In the genomic region with DNA sequence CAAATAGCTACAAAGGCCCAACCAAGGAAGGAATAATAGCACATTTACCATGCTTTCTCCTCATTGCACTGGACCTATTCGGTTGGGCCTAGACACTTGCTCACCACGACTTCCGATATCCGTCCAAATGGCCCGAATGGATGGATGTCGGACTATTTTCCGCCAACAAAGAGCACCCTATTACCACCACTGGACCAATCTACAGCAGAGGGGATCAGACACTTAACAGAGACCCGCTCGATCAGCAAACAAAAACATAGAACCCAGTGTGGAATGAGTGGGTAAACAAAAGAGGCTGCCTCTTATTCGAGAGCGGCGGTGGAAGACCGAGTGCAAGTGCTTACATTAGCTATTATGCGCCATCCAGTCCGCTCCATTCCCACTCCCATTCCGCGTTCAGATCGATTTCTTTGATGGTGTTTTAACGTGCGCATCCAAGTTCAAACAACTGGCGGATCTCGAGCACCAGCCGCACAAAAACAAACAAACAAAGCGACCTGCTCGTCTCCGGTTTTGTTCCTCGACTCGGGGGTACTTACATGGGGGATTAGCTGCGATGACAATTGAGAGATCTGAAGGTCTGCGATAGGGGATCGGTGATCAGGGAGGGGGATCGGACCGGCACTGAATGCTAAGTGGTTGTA, we compare ENCODE assay signal across 1 fruit fly cellular context.
TF ChIP-seq lines count a peak whose summit lies in the region.

No protein-coding gene starts in this region.

TF ChIP-seq in whole organism, embryonic, 481 proteins besides CTCF, POLR2A, EP300 and RAD21 (continued from another document and continues in another):
- TF ChIP-seq Mes4 (GFP tag; optimal IDR thresholded peaks at IDR 0.05; lab: Kevin White, UChicago): no peak
- TF ChIP-seq CG7745 (tag; optimal IDR thresholded peaks at IDR 0.05; lab: Kevin White, UChicago): no peak
- no peak for TF ChIP-seq Lim3 (GFP tag; IDR thresholded peaks at IDR 0.05; lab: Robert Waterston, UW)
- no peak for TF ChIP-seq D (optimal IDR thresholded peaks at IDR 0.05; lab: Kevin White, UChicago)
- peak; percentile 8 for TF ChIP-seq D (GFP tag; optimal IDR thresholded peaks at IDR 0.05; lab: Kevin White, UChicago)
- no peak for TF ChIP-seq croc (GFP tag; conservative IDR thresholded peaks at IDR 0.05; lab: Robert Waterston, UW)
- TF ChIP-seq otp (GFP tag; IDR thresholded peaks at IDR 0.05; lab: Robert Waterston, UW): 0 out of 3 replicates have a peak, but pooled peaks have one; percentile 28
- no peak for TF ChIP-seq wek (GFP tag; optimal IDR thresholded peaks at IDR 0.05; lab: Kevin White, UChicago)
- peak; percentile 4 for TF ChIP-seq CG3407 (GFP tag; optimal IDR thresholded peaks at IDR 0.05; lab: Kevin White, UChicago)
- TF ChIP-seq NFAT (GFP tag; IDR thresholded peaks at IDR 0.05; lab: Robert Waterston, UW): no peak
- TF ChIP-seq grn (GFP tag; optimal IDR thresholded peaks at IDR 0.05; lab: Kevin White, UChicago): peak; percentile 3
- no peak for TF ChIP-seq Mrtf (GFP tag; IDR thresholded peaks at IDR 0.05; lab: Robert Waterston, UW)
- no peak for TF ChIP-seq CHES-1-like (GFP tag; optimal IDR thresholded peaks at IDR 0.05; lab: Kevin White, UChicago)
- TF ChIP-seq twi (tag; optimal IDR thresholded peaks at IDR 0.05; lab: Kevin White, UChicago): no peak
- TF ChIP-seq Hey (tag; optimal IDR thresholded peaks at IDR 0.05; lab: Kevin White, UChicago): no peak
- TF ChIP-seq CG9876 (GFP tag; optimal IDR thresholded peaks at IDR 0.05; lab: Kevin White, UChicago): no peak
- no peak for TF ChIP-seq az2 (GFP tag; optimal IDR thresholded peaks at IDR 0.05; lab: Kevin White, UChicago)
- no peak for TF ChIP-seq CG10209 (GFP tag; optimal IDR thresholded peaks at IDR 0.05; lab: Kevin White, UChicago)
- no peak for TF ChIP-seq Trl (optimal IDR thresholded peaks at IDR 0.05; lab: Kevin White, UChicago)
- no peak for TF ChIP-seq Trl (GFP tag; optimal IDR thresholded peaks at IDR 0.05; lab: Kevin White, UChicago)
- TF ChIP-seq Deaf1 (tag; optimal IDR thresholded peaks at IDR 0.05; lab: Kevin White, UChicago): no peak
- no peak for TF ChIP-seq ap (GFP tag; IDR thresholded peaks at IDR 0.05; lab: Robert Waterston, UW)
- TF ChIP-seq CG6813 (GFP tag; optimal IDR thresholded peaks at IDR 0.05; lab: Kevin White, UChicago): peak; percentile 44
- TF ChIP-seq unc-4 (GFP tag; IDR thresholded peaks at IDR 0.05; lab: Robert Waterston, UW; ENCODE audit: partially characterized antibody): no peak
- TF ChIP-seq CG10147 (GFP tag; optimal IDR thresholded peaks at IDR 0.05; lab: Kevin White, UChicago): no peak
- no peak for TF ChIP-seq CG10979 (tag; optimal IDR thresholded peaks at IDR 0.05; lab: Kevin White, UChicago)
- TF ChIP-seq HLH3B (GFP tag; IDR thresholded peaks at IDR 0.05; lab: Robert Waterston, UW): no peak
- TF ChIP-seq Blimp-1 (GFP tag; optimal IDR thresholded peaks at IDR 0.05; lab: Kevin White, UChicago): peak; percentile 23
- no peak for TF ChIP-seq CG8290 (GFP tag; optimal IDR thresholded peaks at IDR 0.05; lab: Kevin White, UChicago)
- TF ChIP-seq CG8290 (tag; optimal IDR thresholded peaks at IDR 0.05; lab: Kevin White, UChicago): peak in 1 of 2 experiments; percentile 30
- peak; percentile 3 for TF ChIP-seq CG1603 (tag; optimal IDR thresholded peaks at IDR 0.05; lab: Kevin White, UChicago)
- no peak for TF ChIP-seq ash1 (GFP tag; optimal IDR thresholded peaks at IDR 0.05; lab: Kevin White, UChicago)
- TF ChIP-seq esg (GFP tag; conservative IDR thresholded peaks at IDR 0.05; lab: Robert Waterston, UW): no peak
- no peak for TF ChIP-seq nerfin-2 (GFP tag; IDR thresholded peaks at IDR 0.05; lab: Robert Waterston, UW; ENCODE audit: partially characterized antibody)
- no peak for TF ChIP-seq Fer1 (GFP tag; optimal IDR thresholded peaks at IDR 0.05; lab: Kevin White, UChicago)
- no peak for TF ChIP-seq ken (GFP tag; IDR thresholded peaks at IDR 0.05; lab: Robert Waterston, UW)
- 0 out of 3 replicates have a peak, but pooled peaks have one; percentile 7 for TF ChIP-seq Optix (GFP tag; IDR thresholded peaks at IDR 0.05; lab: Robert Waterston, UW)
- TF ChIP-seq gfzf (GFP tag; optimal IDR thresholded peaks at IDR 0.05; lab: Kevin White, UChicago): no peak
- no peak for TF ChIP-seq CG11085 (GFP tag; IDR thresholded peaks at IDR 0.05; lab: Robert Waterston, UW)
- no peak for TF ChIP-seq cato (GFP tag; optimal IDR thresholded peaks at IDR 0.05; lab: Kevin White, UChicago; ENCODE audit: borderline replicate concordance)
- TF ChIP-seq CG15601 (tag; optimal IDR thresholded peaks at IDR 0.05; lab: Kevin White, UChicago): peak; percentile 3
- TF ChIP-seq CG12659 (GFP tag; optimal IDR thresholded peaks at IDR 0.05; lab: Kevin White, UChicago): no peak
- no peak for TF ChIP-seq Fer2 (tag; optimal IDR thresholded peaks at IDR 0.05; lab: Kevin White, UChicago)
- no peak for TF ChIP-seq lilli (GFP tag; optimal IDR thresholded peaks at IDR 0.05; lab: Kevin White, UChicago)
- no peak for TF ChIP-seq Ada2b (GFP tag; IDR thresholded peaks at IDR 0.05; lab: Robert Waterston, UW)
- TF ChIP-seq Awh (GFP tag; IDR thresholded peaks at IDR 0.05; lab: Robert Waterston, UW): no peak
- TF ChIP-seq CG8478 (optimal IDR thresholded peaks at IDR 0.05; lab: Kevin White, UChicago): no peak
- no peak for TF ChIP-seq CG6765 (GFP tag; optimal IDR thresholded peaks at IDR 0.05; lab: Kevin White, UChicago)
- TF ChIP-seq CG14014 (GFP tag; IDR thresholded peaks at IDR 0.05; lab: Robert Waterston, UW): no peak
- no peak for TF ChIP-seq Hr39 (optimal IDR thresholded peaks at IDR 0.05; lab: Kevin White, UChicago)
- peak; percentile 33 for TF ChIP-seq pros (GFP tag; optimal IDR thresholded peaks at IDR 0.05; lab: Kevin White, UChicago)
- no peak for TF ChIP-seq Camta (GFP tag; optimal IDR thresholded peaks at IDR 0.05; lab: Kevin White, UChicago)
- no peak for TF ChIP-seq maf-S (GFP tag; optimal IDR thresholded peaks at IDR 0.05; lab: Kevin White, UChicago)
- no peak for TF ChIP-seq CG16813 (GFP tag; IDR thresholded peaks at IDR 0.05; lab: Robert Waterston, UW; ENCODE audit: partially characterized antibody)
- peak; percentile 6 for TF ChIP-seq CG1233 (GFP tag; optimal IDR thresholded peaks at IDR 0.05; lab: Kevin White, UChicago)
- peak; percentile 70 for TF ChIP-seq Med (GFP tag; lab: Kevin White, UChicago)
- no peak for TF ChIP-seq ATbp (GFP tag; optimal IDR thresholded peaks at IDR 0.05; lab: Kevin White, UChicago)
- no peak for TF ChIP-seq CG15073 (GFP tag; optimal IDR thresholded peaks at IDR 0.05; lab: Kevin White, UChicago)
- no peak for TF ChIP-seq pfk (GFP tag; optimal IDR thresholded peaks at IDR 0.05; lab: Kevin White, UChicago)
- no peak for TF ChIP-seq CG7357 (GFP tag; IDR thresholded peaks at IDR 0.05; lab: Robert Waterston, UW)
- TF ChIP-seq Hr78 (GFP tag; optimal IDR thresholded peaks at IDR 0.05; lab: Kevin White, UChicago): peak in 1 of 2 experiments; percentile 26
- TF ChIP-seq CG15479 (GFP tag; optimal IDR thresholded peaks at IDR 0.05; lab: Kevin White, UChicago): no peak
- no peak for TF ChIP-seq salm (tag; optimal IDR thresholded peaks at IDR 0.05; lab: Kevin White, UChicago)
- TF ChIP-seq CG12769 (tag; optimal IDR thresholded peaks at IDR 0.05; lab: Kevin White, UChicago): peak; percentile 40
- no peak for TF ChIP-seq ems (GFP tag; optimal IDR thresholded peaks at IDR 0.05; lab: Kevin White, UChicago)
- no peak for TF ChIP-seq cg (GFP tag; optimal IDR thresholded peaks at IDR 0.05; lab: Kevin White, UChicago)
- TF ChIP-seq bbx (GFP tag; IDR thresholded peaks at IDR 0.05; lab: Robert Waterston, UW; ENCODE audit: partially characterized antibody): no peak
- no peak for TF ChIP-seq slp2 (GFP tag; optimal IDR thresholded peaks at IDR 0.05; lab: Kevin White, UChicago)
- TF ChIP-seq Dek (tag; optimal IDR thresholded peaks at IDR 0.05; lab: Kevin White, UChicago): no peak
- peak; percentile 26 for TF ChIP-seq CG18599 (GFP tag; optimal IDR thresholded peaks at IDR 0.05; lab: Kevin White, UChicago)
- TF ChIP-seq da (GFP tag; optimal IDR thresholded peaks at IDR 0.05; lab: Kevin White, UChicago): no peak
- TF ChIP-seq Oli (tag; optimal IDR thresholded peaks at IDR 0.05; lab: Kevin White, UChicago): no peak
- no peak for TF ChIP-seq ase (GFP tag; IDR thresholded peaks at IDR 0.05; lab: Robert Waterston, UW)
- no peak for TF ChIP-seq BtbVII (GFP tag; optimal IDR thresholded peaks at IDR 0.05; lab: Kevin White, UChicago)
- TF ChIP-seq CG8089 (GFP tag; optimal IDR thresholded peaks at IDR 0.05; lab: Kevin White, UChicago): no peak
- TF ChIP-seq CG6254 (GFP tag; optimal IDR thresholded peaks at IDR 0.05; lab: Kevin White, UChicago): peak; percentile 97
- no peak for TF ChIP-seq HLH4C (GFP tag; IDR thresholded peaks at IDR 0.05; lab: Robert Waterston, UW; ENCODE audit: partially characterized antibody)
- TF ChIP-seq CG8388 (GFP tag; optimal IDR thresholded peaks at IDR 0.05; lab: Kevin White, UChicago): no peak
- no peak for TF ChIP-seq sna (GFP tag; IDR thresholded peaks at IDR 0.05; lab: Robert Waterston, UW; ENCODE audit: partially characterized antibody)
- no peak for TF ChIP-seq Antp (GFP tag; optimal IDR thresholded peaks at IDR 0.05; lab: Kevin White, UChicago)
- TF ChIP-seq sens-2 (GFP tag; IDR thresholded peaks at IDR 0.05; lab: Robert Waterston, UW): no peak
- TF ChIP-seq MTF-1 (GFP tag; optimal IDR thresholded peaks at IDR 0.05; lab: Kevin White, UChicago; ENCODE audit: borderline replicate concordance): no peak
- no peak for TF ChIP-seq h (optimal IDR thresholded peaks at IDR 0.05; lab: Kevin White, UChicago)
- TF ChIP-seq nau (GFP tag; optimal IDR thresholded peaks at IDR 0.05; lab: Kevin White, UChicago): no peak
- peak; percentile 42 for TF ChIP-seq CG10543 (GFP tag; optimal IDR thresholded peaks at IDR 0.05; lab: Kevin White, UChicago)
- no peak for TF ChIP-seq jumu (GFP tag; optimal IDR thresholded peaks at IDR 0.05; lab: Kevin White, UChicago)
- no peak for TF ChIP-seq CG17328 (GFP tag; IDR thresholded peaks at IDR 0.05; lab: Robert Waterston, UW)
- no peak for TF ChIP-seq kah (GFP tag; optimal IDR thresholded peaks at IDR 0.05; lab: Kevin White, UChicago)
- TF ChIP-seq Poxn (GFP tag; IDR thresholded peaks at IDR 0.05; lab: Robert Waterston, UW): no peak
- TF ChIP-seq ara (GFP tag; IDR thresholded peaks at IDR 0.05; lab: Robert Waterston, UW): no peak
- no peak for TF ChIP-seq crp (GFP tag; optimal IDR thresholded peaks at IDR 0.05; lab: Kevin White, UChicago)
- TF ChIP-seq CG13424 (tag; optimal IDR thresholded peaks at IDR 0.05; lab: Kevin White, UChicago): no peak
- TF ChIP-seq unpg (GFP tag; optimal IDR thresholded peaks at IDR 0.05; lab: Kevin White, UChicago): no peak
- TF ChIP-seq H15 (GFP tag; IDR thresholded peaks at IDR 0.05; lab: Robert Waterston, UW): no peak
- TF ChIP-seq CG10267 (tag; optimal IDR thresholded peaks at IDR 0.05; lab: Kevin White, UChicago): no peak
- TF ChIP-seq gt (GFP tag; IDR thresholded peaks at IDR 0.05; lab: Robert Waterston, UW): no peak
- peak; percentile 16 for TF ChIP-seq Spps (tag; optimal IDR thresholded peaks at IDR 0.05; lab: Kevin White, UChicago)
- TF ChIP-seq grau (tag; optimal IDR thresholded peaks at IDR 0.05; lab: Kevin White, UChicago): no peak
- TF ChIP-seq CG6654 (GFP tag; optimal IDR thresholded peaks at IDR 0.05; lab: Kevin White, UChicago): no peak
- no peak for TF ChIP-seq Lpt (GFP tag; optimal IDR thresholded peaks at IDR 0.05; lab: Kevin White, UChicago)
- no peak for TF ChIP-seq CG4730 (GFP tag; IDR thresholded peaks at IDR 0.05; lab: Robert Waterston, UW)
- TF ChIP-seq oc (tag; optimal IDR thresholded peaks at IDR 0.05; lab: Kevin White, UChicago): peak; percentile 88
- TF ChIP-seq CG2202 (tag; optimal IDR thresholded peaks at IDR 0.05; lab: Kevin White, UChicago): peak; percentile 22
- TF ChIP-seq Abd-B (GFP tag; optimal IDR thresholded peaks at IDR 0.05; lab: Kevin White, UChicago): no peak
- no peak for TF ChIP-seq ab (GFP tag; optimal IDR thresholded peaks at IDR 0.05; lab: Kevin White, UChicago)
- no peak for TF ChIP-seq CG12744 (GFP tag; optimal IDR thresholded peaks at IDR 0.05; lab: Kevin White, UChicago)
- no peak for TF ChIP-seq CG4854 (GFP tag; optimal IDR thresholded peaks at IDR 0.05; lab: Kevin White, UChicago)
- TF ChIP-seq Sry-β (GFP tag; optimal IDR thresholded peaks at IDR 0.05; lab: Kevin White, UChicago): no peak
- TF ChIP-seq Hsf (GFP tag; optimal IDR thresholded peaks at IDR 0.05; lab: Kevin White, UChicago): no peak
- TF ChIP-seq hb (GFP tag; IDR thresholded peaks at IDR 0.05; lab: Robert Waterston, UW; ENCODE audit: partially characterized antibody): no peak
- TF ChIP-seq CG11560 (tag; IDR thresholded peaks at IDR 0.05; lab: Robert Waterston, UW): no peak
- TF ChIP-seq CG1792 (GFP tag; optimal IDR thresholded peaks at IDR 0.05; lab: Kevin White, UChicago): no peak
- no peak for TF ChIP-seq ham (GFP tag; IDR thresholded peaks at IDR 0.05; lab: Robert Waterston, UW)
- TF ChIP-seq CG15696 (tag; optimal IDR thresholded peaks at IDR 0.05; lab: Kevin White, UChicago): peak; percentile 28
- no peak for TF ChIP-seq hth (optimal IDR thresholded peaks at IDR 0.05; lab: Kevin White, UChicago)
- no peak for TF ChIP-seq Atf6 (GFP tag; IDR thresholded peaks at IDR 0.05; lab: Robert Waterston, UW)
- 0 out of 2 replicates have a peak, but pooled peaks have one; percentile 5 for TF ChIP-seq CG32532 (GFP tag; IDR thresholded peaks at IDR 0.05; lab: Robert Waterston, UW)
- TF ChIP-seq CG14710 (tag; optimal IDR thresholded peaks at IDR 0.05; lab: Kevin White, UChicago): peak; percentile 10
- peak; percentile 12 for TF ChIP-seq org-1 (GFP tag; optimal IDR thresholded peaks at IDR 0.05; lab: Kevin White, UChicago)
- TF ChIP-seq CG13624 (GFP tag; optimal IDR thresholded peaks at IDR 0.05; lab: Kevin White, UChicago): no peak
- 0 out of 4 replicates have a peak, but pooled peaks have one; percentile 20 for TF ChIP-seq chinmo (GFP tag; IDR thresholded peaks at IDR 0.05; lab: Robert Waterston, UW; ENCODE audit: partially characterized antibody)
- no peak for TF ChIP-seq Mad (GFP tag; optimal IDR thresholded peaks at IDR 0.05; lab: Kevin White, UChicago)
- TF ChIP-seq CG13123 (GFP tag; optimal IDR thresholded peaks at IDR 0.05; lab: Kevin White, UChicago): no peak
- no peak for TF ChIP-seq CG2129 (GFP tag; IDR thresholded peaks at IDR 0.05; lab: Robert Waterston, UW; ENCODE audit: partially characterized antibody)
- no peak for TF ChIP-seq CG12104 (GFP tag; optimal IDR thresholded peaks at IDR 0.05; lab: Kevin White, UChicago)
- TF ChIP-seq CG1024 (GFP tag; IDR thresholded peaks at IDR 0.05; lab: Robert Waterston, UW): no peak
- no peak for TF ChIP-seq CG11456 (GFP tag; IDR thresholded peaks at IDR 0.05; lab: Robert Waterston, UW)
- no peak for TF ChIP-seq en (GFP tag; optimal IDR thresholded peaks at IDR 0.05; lab: Kevin White, UChicago)
- no peak for TF ChIP-seq CG12299 (tag; optimal IDR thresholded peaks at IDR 0.05; lab: Kevin White, UChicago)
